Worm (Caenorhabditis elegans) whole organism, L1 larva: Measurements from ENCODE around the gene gmps-1.

Experiments
- Y116A8C.19 ChIP-seq: sonication (generic microtip); optimal IDR thresholded peaks from 2 replicates; lab custom pipeline; 2016; ENCODE audit warnings: missing compliant biosample characterization, missing genetic modification characterization, borderline replicate concordance
- alr-1 ChIP-seq: fragments of 200-800 bp; sonication (Bioruptor generic); optimal IDR thresholded peaks from 2 replicates; lab custom pipeline; 2018; ENCODE audit warnings: borderline replicate concordance, mild to moderate bottlenecking, missing genetic modification characterization, missing compliant biosample characterization
- aly-2 ChIP-seq: fragments of 150-350 bp; optimal IDR thresholded peaks from 2 replicates; lab custom pipeline; 2014; ENCODE audit warnings: missing biosample characterization, missing genetic modification characterization
- ama-1 ChIP-seq: fragments of 150-350 bp; optimal IDR thresholded peaks from 2 replicates; lab custom pipeline; 2014
- blmp-1 ChIP-seq: fragments of 150-350 bp; optimal IDR thresholded peaks from 2 replicates; lab custom pipeline; 2014; ENCODE audit warnings: missing biosample characterization, missing genetic modification characterization
- ceh-88 ChIP-seq: fragments of 200-800 bp; sonication (Bioruptor generic); IDR thresholded peaks from 2 replicates; pipeline ENCODE4 v1.3.6; 2022; ENCODE audit warnings: missing genetic modification characterization, missing compliant biosample characterization
- ces-1 ChIP-seq: fragments of 150-350 bp; optimal IDR thresholded peaks from 2 replicates; lab custom pipeline; 2014; ENCODE audit warnings: missing biosample characterization, missing genetic modification reagents, missing genetic modification characterization
- dpl-1 ChIP-seq, 3 experiments: fragments of 150-350 bp in 2 of 3; sonication (generic microtip) in 1 of 3; optimal IDR thresholded peaks; 2 replicates each; lab custom pipeline; 2014 to 2017; ENCODE audit warnings: missing biosample characterization in 3 of 3, missing genetic modification characterization in 3 of 3, missing genetic modification reagents in 3 of 3
- dsc-1 ChIP-seq: sonication (generic microtip); optimal IDR thresholded peaks from 2 replicates; lab custom pipeline; 2016; ENCODE audit warnings: mild to moderate bottlenecking, missing genetic modification characterization, missing compliant biosample characterization
- efl-3 ChIP-seq: fragments of 200-800 bp; sonication (Bioruptor generic); optimal IDR thresholded peaks from 2 replicates; lab custom pipeline; 2018; ENCODE audit warnings: mild to moderate bottlenecking, missing genetic modification characterization, missing compliant biosample characterization
- ets-5 ChIP-seq: fragments of 200-800 bp; sonication (Bioruptor generic); IDR thresholded peaks from 2 replicates; pipeline ENCODE4 v1.3.6; 2022; ENCODE audit warnings: missing genetic modification characterization, missing compliant biosample characterization
- fkh-10 ChIP-seq: sonication (generic microtip); optimal IDR thresholded peaks from 2 replicates; lab custom pipeline; 2017; ENCODE audit warnings: missing biosample characterization, missing genetic modification reagents, missing genetic modification characterization
- fkh-4 ChIP-seq: sonication (generic microtip); optimal IDR thresholded peaks from 2 replicates; lab custom pipeline; 2016; ENCODE audit warnings: missing compliant biosample characterization, missing genetic modification characterization, borderline replicate concordance
- fos-1 ChIP-seq: fragments of 150-350 bp; optimal IDR thresholded peaks from 2 replicates; lab custom pipeline; 2014; ENCODE audit warnings: missing biosample characterization, missing genetic modification characterization
- hlh-17 ChIP-seq: fragments of 200-800 bp; sonication (Bioruptor generic); optimal IDR thresholded peaks from 2 replicates; lab custom pipeline; 2018; ENCODE audit warnings: missing genetic modification characterization, mild to moderate bottlenecking, missing compliant biosample characterization, moderate library complexity, borderline replicate concordance
- hpl-2 ChIP-seq: fragments of 150-350 bp; optimal IDR thresholded peaks from 2 replicates; lab custom pipeline; 2014; ENCODE audit warnings: missing biosample characterization, missing genetic modification reagents, missing genetic modification characterization
- irx-1 ChIP-seq: sonication (generic microtip); optimal IDR thresholded peaks from 2 replicates; lab custom pipeline; 2016; ENCODE audit warnings: missing genetic modification characterization, missing compliant biosample characterization
- jun-1 ChIP-seq: fragments of 150-350 bp; optimal IDR thresholded peaks from 2 replicates; lab custom pipeline; 2014; ENCODE audit warnings: missing biosample characterization, missing genetic modification reagents, missing genetic modification characterization
- lin-13 ChIP-seq: fragments of 150-350 bp; optimal IDR thresholded peaks from 2 replicates; lab custom pipeline; 2014; ENCODE audit warnings: missing biosample characterization, missing genetic modification reagents, missing genetic modification characterization
- lir-3 ChIP-seq: sonication (generic microtip); optimal IDR thresholded peaks from 2 replicates; lab custom pipeline; 2016; ENCODE audit warnings: mild to moderate bottlenecking, missing genetic modification characterization, moderate library complexity, missing compliant biosample characterization; ENCODE audit not compliant: poor library complexity
- lsy-2 ChIP-seq, 2 experiments: fragments of 150-350 bp; optimal IDR thresholded peaks; 2 replicates each; lab custom pipeline; 2014; ENCODE audit warnings: missing biosample characterization in 2 of 2, missing genetic modification characterization in 2 of 2
- mab-9 ChIP-seq: fragments of 200-800 bp; sonication (Bioruptor generic); IDR thresholded peaks from 2 replicates; pipeline ENCODE4 v1.3.6; 2022; ENCODE audit warnings: missing genetic modification reagents, missing genetic modification characterization, missing compliant biosample characterization
- mep-1 ChIP-seq: fragments of 150-350 bp; optimal IDR thresholded peaks from 2 replicates; lab custom pipeline; 2014; ENCODE audit warnings: missing biosample characterization, missing genetic modification characterization
- nhr-11 ChIP-seq: fragments of 150-350 bp; optimal IDR thresholded peaks from 2 replicates; lab custom pipeline; 2014; ENCODE audit warnings: missing biosample characterization, missing genetic modification characterization
- nhr-19 ChIP-seq: fragments of 200-800 bp; sonication (Bioruptor generic); conservative IDR thresholded peaks from 2 replicates; pipeline ENCODE4 v1.3.6; 2022; ENCODE audit warnings: missing genetic modification characterization, missing compliant biosample characterization
- nhr-28 ChIP-seq: fragments of 150-350 bp; optimal IDR thresholded peaks from 2 replicates; lab custom pipeline; 2014; ENCODE audit warnings: missing biosample characterization, missing genetic modification characterization
- nhr-76 ChIP-seq: sonication (generic microtip); optimal IDR thresholded peaks from 2 replicates; lab custom pipeline; 2017; ENCODE audit warnings: missing biosample characterization, missing genetic modification characterization
- pag-3 ChIP-seq: sonication (generic microtip); optimal IDR thresholded peaks from 2 replicates; lab custom pipeline; 2017; ENCODE audit warnings: missing genetic modification characterization, mild to moderate bottlenecking, missing compliant biosample characterization, antibody characterized with exemption, borderline replicate concordance; ENCODE audit not compliant: insufficient read depth
- pqm-1 ChIP-seq: sonication (generic microtip); optimal IDR thresholded peaks from 3 replicates; lab custom pipeline; 2017; ENCODE audit warnings: missing biosample characterization, missing genetic modification characterization
- snu-23 ChIP-seq: sonication (generic microtip); optimal IDR thresholded peaks from 2 replicates; lab custom pipeline; 2016; ENCODE audit warnings: missing genetic modification characterization, missing compliant biosample characterization
- sox-4 ChIP-seq: sonication (generic microtip); optimal IDR thresholded peaks from 2 replicates; lab custom pipeline; 2016; ENCODE audit warnings: missing genetic modification characterization, missing compliant biosample characterization
- sptf-1 ChIP-seq: fragments of 150-350 bp; optimal IDR thresholded peaks from 2 replicates; lab custom pipeline; 2014; ENCODE audit warnings: missing biosample characterization, missing genetic modification characterization
- sup-37 ChIP-seq: fragments of 200-800 bp; sonication (Bioruptor generic); optimal IDR thresholded peaks from 2 replicates; lab custom pipeline; 2018; ENCODE audit warnings: mild to moderate bottlenecking, missing genetic modification characterization, missing compliant biosample characterization
- unc-62 ChIP-seq: fragments of 150-350 bp; optimal IDR thresholded peaks from 2 replicates; lab custom pipeline; 2014; ENCODE audit warnings: missing biosample characterization, missing genetic modification reagents, missing genetic modification characterization
- unc-86 ChIP-seq: sonication (generic microtip); optimal IDR thresholded peaks from 2 replicates; lab custom pipeline; 2016; ENCODE audit warnings: missing genetic modification characterization, missing compliant biosample characterization
- vab-15 ChIP-seq: sonication (generic microtip); optimal IDR thresholded peaks from 2 replicates; lab custom pipeline; 2017; ENCODE audit warnings: missing genotype, mild to moderate bottlenecking, missing genetic modification characterization, missing compliant biosample characterization
- xbp-1 ChIP-seq: sonication (generic microtip); optimal IDR thresholded peaks from 2 replicates; lab custom pipeline; 2016; ENCODE audit warnings: missing genetic modification characterization, missing compliant biosample characterization
- ztf-11 ChIP-seq, 2 experiments: sonication (generic microtip); optimal IDR thresholded peaks; 2 replicates each; lab custom pipeline; 2016 to 2017; ENCODE audit warnings: missing genetic modification characterization in 2 of 2, missing biosample characterization in 1 of 2, missing compliant biosample characterization in 1 of 2

Gene gmps-1

ce11 chrII:10868670-10869246 lies at the start of gene gmps-1, which contains the start of gene cap-2 (continued):
- no peak for TF ChIP-seq ets-5 (GFP tag; lab: Robert Waterston, UW)
- peak; percentile 93 for TF ChIP-seq fos-1
- TF ChIP-seq nhr-28 (tag; lab: Kevin White, UChicago) = no peak
- no peak for TF ChIP-seq ces-1 (GFP tag; lab: Kevin White, UChicago)
- peak; percentile 92 for TF ChIP-seq nhr-11 (tag; lab: Kevin White, UChicago)
- TF ChIP-seq Y116A8C.19 (tag; lab: Kevin White, UChicago) = no peak
- peak; percentile 98 for TF ChIP-seq unc-86 (tag; lab: Kevin White, UChicago)
- peak; percentile 95 for TF ChIP-seq lin-13 (GFP tag; lab: Kevin White, UChicago)
- TF ChIP-seq aly-2 (tag; lab: Kevin White, UChicago) = peak; percentile 93
- no peak for TF ChIP-seq pag-3 (tag; lab: Kevin White, UChicago)
- TF ChIP-seq alr-1 (tag; lab: Kevin White, UChicago) = no peak
- TF ChIP-seq ama-1 (lab: Kevin White, UChicago) = peak; percentile 78
- peak; percentile 91 for TF ChIP-seq lir-3 (tag; lab: Kevin White, UChicago)
- peak; percentile 100 for TF ChIP-seq lsy-2 (tag; optimal IDR thresholded peaks at IDR 0.05; lab: Kevin White, UChicago)
- TF ChIP-seq hlh-17 (GFP tag; lab: Kevin White, UChicago) = no peak
- TF ChIP-seq fkh-10 (GFP tag; lab: Kevin White, UChicago) = peak; percentile 95
- peak; percentile 91 for TF ChIP-seq hpl-2 (GFP tag; lab: Kevin White, UChicago)
- TF ChIP-seq snu-23 (GFP tag; lab: Kevin White, UChicago) = peak; percentile 98
- TF ChIP-seq dpl-1 (GFP tag; optimal IDR thresholded peaks at IDR 0.05; lab: Kevin White, UChicago) = peak; percentile 83 to 89 (median 87)
- TF ChIP-seq irx-1 (tag; lab: Kevin White, UChicago) = peak; percentile 97
- TF ChIP-seq fkh-4 (tag; lab: Kevin White, UChicago) = peak; percentile 85
- TF ChIP-seq nhr-19 (GFP tag; lab: Robert Waterston, UW) = peak; percentile 97
- TF ChIP-seq blmp-1 (tag; lab: Kevin White, UChicago) = peak; percentile 81
- peak; percentile 42 to 92 for TF ChIP-seq ztf-11 (tag; optimal IDR thresholded peaks at IDR 0.05; lab: Kevin White, UChicago)
- TF ChIP-seq sup-37 (GFP tag; lab: Kevin White, UChicago) = peak; percentile 96
- no peak for TF ChIP-seq sptf-1
- TF ChIP-seq dsc-1 (tag; lab: Kevin White, UChicago) = peak; percentile 98
- TF ChIP-seq sox-4 (tag; lab: Kevin White, UChicago) = peak; percentile 91
- TF ChIP-seq mep-1 (tag; lab: Kevin White, UChicago) = peak; percentile 94
- TF ChIP-seq ceh-88 (GFP tag; lab: Robert Waterston, UW) = peak; percentile 92
- peak; percentile 63 for TF ChIP-seq vab-15 (tag; lab: Kevin White, UChicago)
- peak; percentile 96 for TF ChIP-seq xbp-1 (tag; lab: Kevin White, UChicago)

ce11 chrII:10917174-10917573 lies 48.7 kb upstream of the gmps-1 start, which contains the start of gene F44F4.10:
F44F4.10 (minus strand) TSS chrII:10917274.
- TF ChIP-seq ets-5 (GFP tag; lab: Robert Waterston, UW) (no peak), snu-23 (GFP tag; lab: Kevin White, UChicago) (no peak), unc-62 (GFP tag; lab: Kevin White, UChicago) (no peak), dsc-1 (tag; lab: Kevin White, UChicago) (no peak), pqm-1 (tag; lab: Kevin White, UChicago) (no peak), lir-3 (tag; lab: Kevin White, UChicago) (no peak), jun-1 (tag; lab: Kevin White, UChicago) (no peak), nhr-76 (no peak), xbp-1 (tag; lab: Kevin White, UChicago) (no peak), efl-3 (no peak), mab-9 (GFP tag; lab: Robert Waterston, UW) (no peak)
